Fruit fly (Drosophila melanogaster): ENCODE measurements around the gene Lk6.

Lk6 gene

DNA sequence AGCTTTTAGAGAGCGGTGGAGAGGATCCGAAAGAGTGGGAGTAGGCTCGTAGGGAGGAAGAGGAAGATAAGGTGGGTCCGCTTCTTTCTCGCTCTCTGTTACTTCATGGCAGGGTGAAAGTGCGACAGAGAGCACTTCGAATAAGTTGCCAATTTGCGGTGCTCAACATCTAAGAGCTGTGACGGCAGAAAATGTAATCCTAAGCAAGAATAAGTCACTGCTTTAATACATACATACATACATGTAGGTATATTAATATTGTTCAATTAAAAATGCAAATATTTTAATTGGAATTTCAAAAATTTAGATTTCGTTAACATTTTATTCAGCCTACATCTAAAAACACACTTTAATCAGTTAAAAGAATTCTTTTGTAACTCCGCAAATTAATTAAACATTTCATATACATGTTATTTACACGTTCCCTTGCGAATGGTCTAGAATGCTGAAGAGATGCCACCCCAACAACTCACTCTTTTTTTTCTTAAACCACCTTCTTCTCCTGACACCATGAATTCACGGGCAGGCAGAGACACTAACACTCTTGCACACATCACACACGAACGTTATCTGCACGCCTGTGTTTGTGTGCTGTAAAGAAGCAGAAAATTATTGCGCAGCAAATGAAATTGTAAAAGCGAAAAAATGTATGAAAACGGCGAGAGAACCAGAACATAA lies 5.6 kb downstream of the Lk6 start (continued):
- TF ChIP-seq CG1233 (GFP tag; optimal IDR thresholded peaks at IDR 0.05): peak; percentile 4
- peak; percentile 45 for TF ChIP-seq CG12659 (GFP tag; optimal IDR thresholded peaks at IDR 0.05)
- no peak for TF ChIP-seq trh (GFP tag; optimal IDR thresholded peaks at IDR 0.05)
- no peak for TF ChIP-seq hbn (GFP tag; IDR thresholded peaks at IDR 0.05; ENCODE audit: partially characterized antibody)
- peak; percentile 44 for TF ChIP-seq CG16815 (GFP tag; optimal IDR thresholded peaks at IDR 0.05)
- peak; percentile 58 for TF ChIP-seq lbe (GFP tag; optimal IDR thresholded peaks at IDR 0.05)
- TF ChIP-seq C15 (GFP tag; IDR thresholded peaks at IDR 0.05): no peak
- TF ChIP-seq Hand (GFP tag; optimal IDR thresholded peaks at IDR 0.05): no peak
- TF ChIP-seq Nf-YC (tag; optimal IDR thresholded peaks at IDR 0.05): peak; percentile 36
- peak; percentile 43 for TF ChIP-seq CoRest (tag; optimal IDR thresholded peaks at IDR 0.05)
- TF ChIP-seq eve (GFP tag; optimal IDR thresholded peaks at IDR 0.05): peak in 1 of 2 experiments; percentile 78
- TF ChIP-seq kah (GFP tag; optimal IDR thresholded peaks at IDR 0.05): peak; percentile 5
- TF ChIP-seq ind (GFP tag; optimal IDR thresholded peaks at IDR 0.05): peak; percentile 4
- no peak for TF ChIP-seq h (optimal IDR thresholded peaks at IDR 0.05)
- peak; percentile 94 for TF ChIP-seq CG13624 (GFP tag; optimal IDR thresholded peaks at IDR 0.05)
- peak; percentile 23 for TF ChIP-seq yki (optimal IDR thresholded peaks at IDR 0.05)
- no peak for TF ChIP-seq NFAT (GFP tag; IDR thresholded peaks at IDR 0.05)
- no peak for TF ChIP-seq CG17359 (tag; optimal IDR thresholded peaks at IDR 0.05)
- TF ChIP-seq sd (tag; optimal IDR thresholded peaks at IDR 0.05): peak; percentile 63
- TF ChIP-seq cg (GFP tag; optimal IDR thresholded peaks at IDR 0.05): peak; percentile 94
- peak; percentile 19 for TF ChIP-seq CG18262 (tag; optimal IDR thresholded peaks at IDR 0.05)
- peak; percentile 20 for TF ChIP-seq sqz (GFP tag; optimal IDR thresholded peaks at IDR 0.05)
- no peak for TF ChIP-seq klu (GFP tag; IDR thresholded peaks at IDR 0.05)
- peak; percentile 17 for TF ChIP-seq gem (tag; optimal IDR thresholded peaks at IDR 0.05)
- TF ChIP-seq CG16779 (GFP tag; IDR thresholded peaks at IDR 0.05): no peak
- peak; percentile 53 for TF ChIP-seq abd-A (tag; optimal IDR thresholded peaks at IDR 0.05)
- no peak for TF ChIP-seq pita (GFP tag; optimal IDR thresholded peaks at IDR 0.05)
- TF ChIP-seq CG6813 (GFP tag; optimal IDR thresholded peaks at IDR 0.05): peak; percentile 31
- TF ChIP-seq CG12299 (tag; optimal IDR thresholded peaks at IDR 0.05): peak; percentile 26
- TF ChIP-seq lilli (GFP tag; optimal IDR thresholded peaks at IDR 0.05): no peak
- TF ChIP-seq Meics (GFP tag; optimal IDR thresholded peaks at IDR 0.05): peak; percentile 44
- no peak for TF ChIP-seq cato (GFP tag; optimal IDR thresholded peaks at IDR 0.05; ENCODE audit: borderline replicate concordance)
- peak; percentile 1 for TF ChIP-seq nau (GFP tag; optimal IDR thresholded peaks at IDR 0.05)
- no peak for TF ChIP-seq CG8765 (GFP tag; IDR thresholded peaks at IDR 0.05)
- no peak for TF ChIP-seq psq (GFP tag; optimal IDR thresholded peaks at IDR 0.05)
- no peak for TF ChIP-seq CG8290 (GFP tag; optimal IDR thresholded peaks at IDR 0.05)
- TF ChIP-seq CG8290 (tag; optimal IDR thresholded peaks at IDR 0.05): peak in 1 of 2 experiments; percentile 52
- peak; percentile 8 for TF ChIP-seq CG7987 (GFP tag; optimal IDR thresholded peaks at IDR 0.05)
- TF ChIP-seq CG34224 (GFP tag; IDR thresholded peaks at IDR 0.05; ENCODE audit: partially characterized antibody): no peak
- TF ChIP-seq CG4707 (GFP tag; optimal IDR thresholded peaks at IDR 0.05): no peak
- TF ChIP-seq CG17829 (tag; optimal IDR thresholded peaks at IDR 0.05): peak; percentile 38
- peak; percentile 19 for TF ChIP-seq CG13894 (tag; optimal IDR thresholded peaks at IDR 0.05)
- no peak for TF ChIP-seq Drgx (GFP tag; IDR thresholded peaks at IDR 0.05)
- peak; percentile 0 for TF ChIP-seq CG12155 (GFP tag; optimal IDR thresholded peaks at IDR 0.05)
